Worm (Caenorhabditis elegans) whole organism, late embryonic: ENCODE measurements around the gene F56C3.3.

Experiments used
- C08G9.2 ChIP-seq: sonication (generic microtip); optimal IDR thresholded peaks from 2 replicates; lab custom pipeline; 2016; ENCODE audit warnings: mild to moderate bottlenecking, missing genetic modification characterization, moderate library complexity, missing compliant biosample characterization
- C38D4.7 ChIP-seq: fragments of 200-800 bp; sonication (Bioruptor generic); optimal IDR thresholded peaks from 2 replicates; lab custom pipeline; 2018; ENCODE audit warnings: mild to moderate bottlenecking, missing genetic modification characterization, moderate library complexity, missing compliant biosample characterization
- F13H6.1 ChIP-seq: sonication (generic microtip); optimal IDR thresholded peaks from 2 replicates; lab custom pipeline; 2016; ENCODE audit warnings: missing genetic modification characterization, missing compliant biosample characterization
- T23F11.4 ChIP-seq: fragments of 200-800 bp; sonication (Bioruptor generic); optimal IDR thresholded peaks from 2 replicates; lab custom pipeline; 2018; ENCODE audit warnings: mild to moderate bottlenecking, missing genetic modification characterization, missing compliant biosample characterization
- Y22D7AL.16 ChIP-seq: sonication (generic microtip); optimal IDR thresholded peaks from 2 replicates; lab custom pipeline; 2016; ENCODE audit warnings: missing genetic modification characterization, missing compliant biosample characterization
- ahr-1 ChIP-seq: sonication (generic microtip); optimal IDR thresholded peaks from 2 replicates; lab custom pipeline; 2016; ENCODE audit warnings: missing genetic modification characterization, missing compliant biosample characterization
- ceh-19 ChIP-seq: fragments of 200-800 bp; sonication (Bioruptor generic); optimal IDR thresholded peaks from 2 replicates; lab custom pipeline; 2018; ENCODE audit warnings: mild to moderate bottlenecking, missing genetic modification characterization, missing compliant biosample characterization
- ceh-2 ChIP-seq: sonication (generic microtip); optimal IDR thresholded peaks from 2 replicates; lab custom pipeline; 2016; ENCODE audit warnings: missing genotype, missing genetic modification characterization, missing compliant biosample characterization
- ceh-30 ChIP-seq: fragments of 150-350 bp; optimal IDR thresholded peaks from 2 replicates; lab custom pipeline; 2014; ENCODE audit warnings: missing biosample characterization, missing genetic modification characterization
- ceh-34 ChIP-seq: sonication (generic microtip); optimal IDR thresholded peaks from 2 replicates; lab custom pipeline; 2016; ENCODE audit warnings: mild to moderate bottlenecking, missing genetic modification characterization, missing compliant biosample characterization
- ceh-45 ChIP-seq: fragments of 200-800 bp; sonication (Bioruptor generic); IDR thresholded peaks from 2 replicates; pipeline ENCODE4 v1.3.6; 2022; ENCODE audit warnings: missing genetic modification reagents, missing genetic modification characterization, missing compliant biosample characterization
- ceh-48 ChIP-seq: sonication (generic microtip); optimal IDR thresholded peaks from 2 replicates; lab custom pipeline; 2016; ENCODE audit warnings: missing genetic modification characterization, inconsistent platforms, missing compliant biosample characterization
- ceh-9 ChIP-seq: sonication (generic microtip); optimal IDR thresholded peaks from 2 replicates; lab custom pipeline; 2016; ENCODE audit warnings: mild to moderate bottlenecking, missing genetic modification characterization, inconsistent platforms, missing compliant biosample characterization
- che-1 ChIP-seq: sonication (generic microtip); optimal IDR thresholded peaks from 2 replicates; lab custom pipeline; 2016; ENCODE audit warnings: mild to moderate bottlenecking, missing genetic modification characterization, missing compliant biosample characterization
- dmd-4 ChIP-seq: sonication (generic microtip); optimal IDR thresholded peaks from 2 replicates; lab custom pipeline; 2016; ENCODE audit warnings: borderline replicate concordance, missing genetic modification characterization, missing compliant biosample characterization
- ets-4 ChIP-seq: sonication (generic microtip); optimal IDR thresholded peaks from 2 replicates; lab custom pipeline; 2016; ENCODE audit warnings: missing genetic modification characterization, missing compliant biosample characterization
- eyg-1 ChIP-seq: sonication (generic microtip); optimal IDR thresholded peaks from 2 replicates; lab custom pipeline; 2016; ENCODE audit warnings: missing genotype, missing genetic modification characterization, missing compliant biosample characterization
- fkh-10 ChIP-seq: fragments of 150-350 bp; optimal IDR thresholded peaks from 2 replicates; lab custom pipeline; 2014; ENCODE audit warnings: missing biosample characterization, missing genetic modification reagents, missing genetic modification characterization
- hlh-13 ChIP-seq: fragments of 200-800 bp; sonication (Bioruptor generic); optimal IDR thresholded peaks from 2 replicates; lab custom pipeline; 2018; ENCODE audit warnings: mild to moderate bottlenecking, missing genetic modification characterization, missing compliant biosample characterization
- hlh-30 ChIP-seq: sonication (generic microtip); optimal IDR thresholded peaks from 2 replicates; lab custom pipeline; 2017; ENCODE audit warnings: antibody characterized with exemption, missing genetic modification characterization, missing compliant biosample characterization; ENCODE audit not compliant: insufficient read depth
- hlh-6 ChIP-seq: sonication (generic microtip); optimal IDR thresholded peaks from 2 replicates; lab custom pipeline; 2016; ENCODE audit warnings: missing genotype, missing genetic modification characterization, missing compliant biosample characterization
- lim-6 ChIP-seq: sonication (generic microtip); optimal IDR thresholded peaks from 2 replicates; lab custom pipeline; 2016; ENCODE audit warnings: missing genetic modification characterization, missing compliant biosample characterization
- lin-11 ChIP-seq: fragments of 200-800 bp; sonication (Bioruptor generic); optimal IDR thresholded peaks from 2 replicates; lab custom pipeline; 2018; ENCODE audit warnings: mild to moderate bottlenecking, missing genetic modification characterization, missing compliant biosample characterization
- mec-3 ChIP-seq: sonication (generic microtip); optimal IDR thresholded peaks from 2 replicates; lab custom pipeline; 2016; ENCODE audit warnings: borderline replicate concordance, missing genetic modification characterization, missing compliant biosample characterization
- nhr-11 ChIP-seq: fragments of 150-350 bp; optimal IDR thresholded peaks from 2 replicates; lab custom pipeline; 2014; ENCODE audit warnings: missing biosample characterization, missing genetic modification characterization
- nhr-232 ChIP-seq: sonication (generic microtip); optimal IDR thresholded peaks from 2 replicates; lab custom pipeline; 2016; ENCODE audit warnings: missing genetic modification characterization, missing compliant biosample characterization
- npax-4 ChIP-seq: sonication (generic microtip); optimal IDR thresholded peaks from 2 replicates; lab custom pipeline; 2016; ENCODE audit warnings: missing genetic modification characterization, missing compliant biosample characterization
- odd-2 ChIP-seq: sonication (generic microtip); optimal IDR thresholded peaks from 2 replicates; lab custom pipeline; 2017; ENCODE audit warnings: antibody characterized with exemption, mild to moderate bottlenecking, missing genetic modification characterization, missing compliant biosample characterization
- pat-9 ChIP-seq: fragments of 200-800 bp; sonication (Bioruptor generic); optimal IDR thresholded peaks from 2 replicates; lab custom pipeline; 2018; ENCODE audit warnings: mild to moderate bottlenecking, missing genetic modification characterization, moderate library complexity, missing compliant biosample characterization
- pha-4 ChIP-seq: fragments of 150-350 bp; optimal IDR thresholded peaks from 2 replicates; lab custom pipeline; 2018; ENCODE audit warnings: missing biosample characterization, missing genetic modification reagents, missing genetic modification characterization
- pqm-1 ChIP-seq: sonication (generic microtip); optimal IDR thresholded peaks from 2 replicates; lab custom pipeline; 2016; ENCODE audit warnings: missing genetic modification characterization, missing compliant biosample characterization
- pros-1 ChIP-seq: fragments of 150-350 bp; optimal IDR thresholded peaks from 2 replicates; lab custom pipeline; 2014; ENCODE audit warnings: missing biosample characterization, missing genetic modification reagents, missing genetic modification characterization
- ref-2 ChIP-seq: sonication (generic microtip); optimal IDR thresholded peaks from 2 replicates; lab custom pipeline; 2016; ENCODE audit warnings: missing genetic modification characterization, missing compliant biosample characterization
- rnt-1 ChIP-seq: sonication (generic microtip); optimal IDR thresholded peaks from 2 replicates; lab custom pipeline; 2016; ENCODE audit warnings: missing genetic modification characterization, missing compliant biosample characterization
- sdc-2 ChIP-seq: sonication (generic microtip); optimal IDR thresholded peaks from 2 replicates; lab custom pipeline; 2016; ENCODE audit warnings: missing genotype, missing genetic modification characterization, missing compliant biosample characterization
- sox-4 ChIP-seq: sonication (generic microtip); optimal IDR thresholded peaks from 2 replicates; lab custom pipeline; 2017; ENCODE audit warnings: mild to moderate bottlenecking, missing genetic modification characterization, inconsistent platforms, missing compliant biosample characterization
- syd-9 ChIP-seq: sonication (generic microtip); optimal IDR thresholded peaks from 2 replicates; lab custom pipeline; 2016; ENCODE audit warnings: mild to moderate bottlenecking, missing genetic modification characterization, moderate library complexity, missing compliant biosample characterization
- tbx-7 ChIP-seq: sonication (generic microtip); optimal IDR thresholded peaks from 2 replicates; lab custom pipeline; 2016; ENCODE audit warnings: missing genotype, missing genetic modification characterization, missing compliant biosample characterization
- ttx-3 ChIP-seq: sonication (generic microtip); optimal IDR thresholded peaks from 2 replicates; lab custom pipeline; 2016; ENCODE audit warnings: missing genetic modification reagents, missing genetic modification characterization, missing compliant biosample characterization
- unc-3 ChIP-seq, 2 experiments: fragments of 200-800 bp in 1 of 2; sonication (Bioruptor generic) in 1 of 2; sonication (generic microtip) in 1 of 2; conservative IDR thresholded peaks in 1 of 2; optimal IDR thresholded peaks in 1 of 2; 2 replicates each; pipeline versions ENCODE4 v1.3.6 to Lab custom; 2016 to 2022; ENCODE audit warnings: missing compliant biosample characterization in 2 of 2, missing genetic modification characterization in 2 of 2, missing genetic modification reagents in 1 of 2
- unc-42 ChIP-seq: sonication (generic microtip); optimal IDR thresholded peaks from 2 replicates; lab custom pipeline; 2016; ENCODE audit warnings: missing genotype, missing genetic modification characterization, missing compliant biosample characterization

Gene F56C3.3

DNA sequence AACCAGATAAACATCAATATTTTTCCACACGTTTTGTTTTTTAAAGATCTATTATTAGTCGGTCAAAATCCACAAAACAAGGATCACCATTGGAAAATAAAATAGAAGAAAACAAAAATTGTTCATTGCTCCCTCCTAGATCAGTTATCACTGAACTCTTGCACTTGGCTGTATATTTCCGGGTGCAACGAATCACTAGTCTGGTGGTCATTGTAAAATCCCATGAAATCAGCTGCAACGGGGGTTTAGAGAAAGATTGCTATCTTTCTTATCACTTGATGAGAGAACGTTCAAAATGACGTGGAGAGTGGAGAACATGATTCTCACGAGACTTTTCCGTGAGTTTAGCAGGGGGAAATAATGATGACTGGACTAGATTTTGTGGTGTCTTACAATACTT lies 37.6 kb upstream of the F56C3.3 start:
- TF ChIP-seq hlh-13 = no peak
- no peak for TF ChIP-seq ceh-34 (tag; lab: Kevin White, UChicago)
- TF ChIP-seq unc-42 (tag; lab: Kevin White, UChicago) = no peak
- TF ChIP-seq ref-2 = no peak
- no peak for TF ChIP-seq pros-1
- no peak for TF ChIP-seq C38D4.7 (GFP tag; lab: Kevin White, UChicago)
- TF ChIP-seq rnt-1 (tag; lab: Kevin White, UChicago) = no peak
- no peak for TF ChIP-seq C08G9.2
- TF ChIP-seq Y22D7AL.16 (tag; lab: Kevin White, UChicago) = no peak
- TF ChIP-seq ceh-48 (tag; lab: Kevin White, UChicago) = no peak
- TF ChIP-seq nhr-11 = no peak
- no peak for TF ChIP-seq unc-3 (GFP tag; conservative IDR thresholded peaks at IDR 0.05; lab: Robert Waterston, UW)
- TF ChIP-seq unc-3 (tag; optimal IDR thresholded peaks at IDR 0.05; lab: Kevin White, UChicago) = no peak
- TF ChIP-seq ets-4 (tag; lab: Kevin White, UChicago) = no peak
- TF ChIP-seq syd-9 (tag; lab: Kevin White, UChicago) = no peak

DNA sequence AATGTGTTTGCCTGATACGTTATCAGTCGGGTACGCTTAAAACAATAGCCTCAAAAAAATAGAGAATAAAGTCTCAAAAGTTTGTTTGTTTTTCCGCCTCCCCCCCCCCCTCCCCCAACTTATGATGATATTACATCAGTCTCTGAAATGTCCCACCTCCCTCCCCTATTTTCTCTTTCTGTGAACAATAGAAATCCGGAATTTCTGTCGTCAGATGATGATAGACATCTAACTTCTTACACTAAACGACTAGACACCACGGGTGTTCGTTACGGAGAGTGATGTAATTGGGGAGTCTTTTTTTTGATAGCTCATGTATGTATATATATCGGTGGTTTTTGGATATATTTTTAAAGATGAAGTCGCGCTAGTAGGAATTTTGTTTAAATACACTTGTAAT lies 36.2 kb upstream of the F56C3.3 start:
- TF ChIP-seq che-1 (tag; lab: Kevin White, UChicago) (no peak), lim-6 (no peak), pat-9 (tag; lab: Kevin White, UChicago) (no peak), ceh-30 (tag; lab: Kevin White, UChicago) (no peak), ceh-2 (tag; lab: Kevin White, UChicago) (no peak), pha-4 (tag; lab: Kevin White, UChicago) (no peak), T23F11.4 (no peak), ttx-3 (tag; lab: Kevin White, UChicago) (no peak), F13H6.1 (tag; lab: Kevin White, UChicago) (no peak), eyg-1 (no peak), odd-2 (tag; lab: Kevin White, UChicago) (no peak), ceh-48 (tag; lab: Kevin White, UChicago) (no peak), hlh-30 (tag; lab: Kevin White, UChicago) (no peak), lin-11 (tag; lab: Kevin White, UChicago) (no peak), fkh-10 (GFP tag; lab: Kevin White, UChicago) (no peak), ceh-19 (GFP tag; lab: Kevin White, UChicago) (no peak), C38D4.7 (GFP tag; lab: Kevin White, UChicago) (no peak), ceh-9 (tag; lab: Kevin White, UChicago) (no peak), dmd-4 (tag; lab: Kevin White, UChicago) (no peak), pqm-1 (tag; lab: Kevin White, UChicago) (no peak)
- TF ChIP-seq, all 69 proteins: peak for 0

DNA sequence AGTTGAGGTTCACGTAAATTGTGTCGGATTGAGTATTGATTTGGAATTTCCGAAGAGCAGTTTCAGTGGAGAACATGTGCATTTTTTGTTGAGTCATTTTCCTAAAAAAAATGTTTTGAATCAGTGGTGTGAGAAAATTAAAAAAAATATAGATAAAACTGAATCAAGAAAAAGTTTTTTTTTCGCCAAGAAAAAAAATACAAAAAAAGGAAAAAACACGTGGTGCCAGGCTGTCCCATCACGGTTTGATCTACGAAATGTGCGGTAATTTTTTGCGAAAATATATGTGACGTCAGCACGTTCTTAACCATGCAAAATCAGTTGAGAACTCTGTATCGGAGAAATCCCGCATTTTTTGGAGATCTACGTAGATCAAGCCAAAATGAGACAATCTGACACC lies 35.7 kb upstream of the F56C3.3 start, which contains the start of gene F56C3.9:
F56C3.9 (minus strand) TSS at position 101 of the 400 bp plus-strand sequence.
- TF ChIP-seq unc-42 (tag; lab: Kevin White, UChicago) (no peak), ceh-48 (tag; lab: Kevin White, UChicago) (no peak), nhr-232 (tag; lab: Kevin White, UChicago) (no peak), sdc-2 (tag; lab: Kevin White, UChicago) (no peak), ahr-1 (no peak), ceh-45 (no peak), tbx-7 (tag; lab: Kevin White, UChicago) (no peak), sox-4 (tag; lab: Kevin White, UChicago) (no peak), hlh-6 (no peak), dmd-4 (tag; lab: Kevin White, UChicago) (no peak), npax-4 (tag; lab: Kevin White, UChicago) (no peak), mec-3 (tag; lab: Kevin White, UChicago) (no peak), ttx-3 (tag; lab: Kevin White, UChicago) (no peak), pha-4 (tag; lab: Kevin White, UChicago) (no peak)
